Fruit fly (Drosophila melanogaster): ENCODE data around the gene EMC2A.

EMC2A gene

DNA sequence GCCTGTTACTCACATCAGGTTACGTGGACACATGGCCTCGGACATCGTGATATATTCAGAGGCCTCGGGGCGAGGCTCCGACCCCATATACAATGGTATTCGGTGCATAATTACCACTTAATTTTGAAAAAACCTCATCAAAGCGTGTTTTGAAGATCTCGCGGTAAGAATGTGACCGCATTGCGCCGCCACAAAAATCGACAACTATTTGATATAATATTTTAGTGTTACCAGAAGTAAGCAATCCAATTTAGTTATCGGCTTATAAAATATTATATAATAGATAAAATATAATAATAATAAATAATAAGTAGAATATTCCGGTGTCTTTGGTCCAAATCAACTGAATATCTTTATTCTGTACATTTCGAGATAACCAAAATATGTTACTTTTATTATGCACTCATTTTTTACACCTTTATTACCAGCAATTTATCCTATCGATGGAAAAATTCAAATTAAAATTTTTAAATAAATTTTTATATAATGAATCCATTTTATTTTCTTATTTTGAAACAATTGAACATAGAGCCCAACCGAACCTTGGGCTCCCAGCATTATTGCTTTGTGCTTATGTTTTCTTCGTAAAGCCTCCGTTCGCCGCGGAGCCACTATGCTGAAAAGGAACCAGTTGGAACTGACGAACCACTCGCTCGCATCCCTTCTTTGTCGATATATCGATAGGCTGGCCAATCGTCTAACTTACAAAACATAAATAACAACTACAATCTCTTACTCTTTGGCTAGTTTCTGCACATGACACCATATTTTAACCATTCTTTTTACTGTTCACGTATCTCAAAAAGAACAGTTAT lies 44.3 kb upstream of the EMC2A start, which contains the start of the genes CG18213 and Trm7-32 (continued):
- TF ChIP-seq CG14014 (GFP tag; IDR thresholded peaks at IDR 0.05) (no peak), Vsx1 (GFP tag; optimal IDR thresholded peaks at IDR 0.05) (no peak), Antp (GFP tag; optimal IDR thresholded peaks at IDR 0.05) (no peak), toy (GFP tag; IDR thresholded peaks at IDR 0.05) (no peak), Hand (GFP tag; optimal IDR thresholded peaks at IDR 0.05) (no peak), CG11093 (GFP tag; IDR thresholded peaks at IDR 0.05) (no peak), dimm (GFP tag; IDR thresholded peaks at IDR 0.05) (no peak), CG7372 (GFP tag; IDR thresholded peaks at IDR 0.05) (peak; percentile 10; the same call in 1 of the 2 replicates), MTF-1 (GFP tag; optimal IDR thresholded peaks at IDR 0.05; ENCODE audit: borderline replicate concordance) (no peak), CG16863 (GFP tag; optimal IDR thresholded peaks at IDR 0.05) (no peak), CG3163 (GFP tag; optimal IDR thresholded peaks at IDR 0.05) (no peak), lilli (GFP tag; optimal IDR thresholded peaks at IDR 0.05) (peak; percentile 32), sna (GFP tag; IDR thresholded peaks at IDR 0.05; ENCODE audit: partially characterized antibody) (peak; percentile 80), sqz (GFP tag; optimal IDR thresholded peaks at IDR 0.05) (no peak), CG43689 (GFP tag; IDR thresholded peaks at IDR 0.05) (no peak), CG9817 (tag; optimal IDR thresholded peaks at IDR 0.05) (peak; percentile 35), pros (GFP tag; optimal IDR thresholded peaks at IDR 0.05) (no peak), amos (GFP tag; IDR thresholded peaks at IDR 0.05; ENCODE audit: partially characterized antibody) (peak; percentile 86), zfh2 (GFP tag; optimal IDR thresholded peaks at IDR 0.05) (peak; percentile 33), unc-4 (GFP tag; IDR thresholded peaks at IDR 0.05; ENCODE audit: partially characterized antibody) (peak; percentile 81), Ravus (GFP tag; IDR thresholded peaks at IDR 0.05) (no peak), ranshi (GFP tag; IDR thresholded peaks at IDR 0.05) (0 out of 2 replicates have a peak, but pooled peaks have one; percentile 10), CG2712 (tag; optimal IDR thresholded peaks at IDR 0.05) (no peak), gcm (GFP tag; optimal IDR thresholded peaks at IDR 0.05) (no peak), lola (GFP tag; optimal IDR thresholded peaks at IDR 0.05) (no peak), HLH3B (GFP tag; IDR thresholded peaks at IDR 0.05) (no peak), gro (GFP tag; optimal IDR thresholded peaks at IDR 0.05) (peak; percentile 27), da (GFP tag; optimal IDR thresholded peaks at IDR 0.05) (no peak), Rx (GFP tag; IDR thresholded peaks at IDR 0.05) (no peak), CG2120 (GFP tag; optimal IDR thresholded peaks at IDR 0.05) (peak; percentile 59), CG5245 (GFP tag; optimal IDR thresholded peaks at IDR 0.05) (no peak), CG32772 (GFP tag; IDR thresholded peaks at IDR 0.05) (no peak), ind (GFP tag; optimal IDR thresholded peaks at IDR 0.05) (peak; percentile 3), cas (GFP tag; IDR thresholded peaks at IDR 0.05) (no peak), CG3847 (GFP tag; IDR thresholded peaks at IDR 0.05) (no peak), dan (GFP tag; IDR thresholded peaks at IDR 0.05) (no peak), bowl (GFP tag; IDR thresholded peaks at IDR 0.05) (no peak), slp2 (GFP tag; optimal IDR thresholded peaks at IDR 0.05) (no peak), Fer2 (tag; optimal IDR thresholded peaks at IDR 0.05) (no peak), inv (GFP tag; IDR thresholded peaks at IDR 0.05; ENCODE audit: partially characterized antibody) (peak; percentile 79), org-1 (GFP tag; optimal IDR thresholded peaks at IDR 0.05) (no peak), hth (optimal IDR thresholded peaks at IDR 0.05) (no peak), CG31441 (GFP tag; IDR thresholded peaks at IDR 0.05) (no peak), Sox102F (GFP tag; optimal IDR thresholded peaks at IDR 0.05) (no peak), Side (GFP tag; optimal IDR thresholded peaks at IDR 0.05) (no peak), cwo (GFP tag; optimal IDR thresholded peaks at IDR 0.05) (no peak), CG11085 (GFP tag; IDR thresholded peaks at IDR 0.05) (no peak), Bgb (GFP tag; IDR thresholded peaks at IDR 0.05; ENCODE audit: partially characterized antibody) (peak; percentile 92), Eip74EF (GFP tag; optimal IDR thresholded peaks at IDR 0.05) (no peak), CG10654 (GFP tag; optimal IDR thresholded peaks at IDR 0.05) (no peak)
